Fruit fly (Drosophila melanogaster) whole organism, embryonic: Measurements from ENCODE around the gene CG2059.

Experiments used
- Bdp1 ChIP-seq: fragments of 200-800 bp; sonication (Bioruptor generic); optimal IDR thresholded peaks from 3 replicates; lab custom pipeline; 2016; ENCODE audit warnings: missing biosample characterization, missing genetic modification characterization
- CG10959 ChIP-seq: fragments of 200-800 bp; sonication (Bioruptor generic); IDR thresholded peaks from 2 replicates; pipeline ENCODE4 v1.3.6; 2022; ENCODE audit warnings: missing biosample characterization, missing genetic modification characterization
- CG12391 ChIP-seq: fragments of 200-800 bp; sonication (Bioruptor generic); optimal IDR thresholded peaks from 3 replicates; lab custom pipeline; 2018; ENCODE audit warnings: missing biosample characterization, mild to moderate bottlenecking, missing genetic modification characterization, moderate library complexity
- CG13287 ChIP-seq: fragments of 200-800 bp; sonication (Bioruptor generic); IDR thresholded peaks from 2 replicates; pipeline ENCODE4 v1.3.6; 2022; ENCODE audit warnings: missing biosample characterization, missing genetic modification characterization; ENCODE audit not compliant: partially characterized antibody
- CG17912 ChIP-seq: fragments of 200-800 bp; sonication (Bioruptor generic); optimal IDR thresholded peaks from 2 replicates; lab custom pipeline; 2018; ENCODE audit warnings: missing biosample characterization, mild to moderate bottlenecking, missing genetic modification characterization
- CG2678 ChIP-seq: fragments of 200-800 bp; sonication (Bioruptor generic); optimal IDR thresholded peaks from 3 replicates; lab custom pipeline; 2019; ENCODE audit warnings: missing biosample characterization, mild to moderate bottlenecking, missing genetic modification characterization, moderate library complexity
- CG2712 ChIP-seq: fragments of 200-800 bp; optimal IDR thresholded peaks from 3 replicates; lab custom pipeline; 2019; ENCODE audit warnings: missing biosample characterization, mild to moderate bottlenecking, missing genetic modification characterization, moderate library complexity
- CG34224 ChIP-seq: fragments of 200-800 bp; sonication (Bioruptor generic); IDR thresholded peaks from 3 replicates; pipeline ENCODE4 v1.3.6; 2022; ENCODE audit warnings: missing biosample characterization, missing genetic modification characterization; ENCODE audit not compliant: partially characterized antibody
- CG34422 ChIP-seq: fragments of 200-800 bp; sonication (Bioruptor generic); IDR thresholded peaks from 3 replicates; pipeline ENCODE4 v1.3.6; 2022; ENCODE audit warnings: missing biosample characterization, missing genetic modification characterization
- CG4404 ChIP-seq: fragments of 200-800 bp; sonication (Bioruptor generic); IDR thresholded peaks from 2 replicates; pipeline ENCODE4 v1.3.6; 2022; ENCODE audit warnings: missing biosample characterization, missing genetic modification characterization
- CG4424 ChIP-seq: fragments of 200-800 bp; sonication (Bioruptor generic); optimal IDR thresholded peaks from 3 replicates; lab custom pipeline; 2016; ENCODE audit warnings: missing biosample characterization, missing genetic modification characterization
- CG4730 ChIP-seq: fragments of 200-800 bp; sonication (Bioruptor generic); IDR thresholded peaks from 2 replicates; pipeline ENCODE4 v1.3.6; 2022; ENCODE audit warnings: missing biosample characterization, missing genetic modification characterization
- CG5180 ChIP-seq: fragments of 200-800 bp; sonication (Bioruptor generic); optimal IDR thresholded peaks from 3 replicates; lab custom pipeline; 2017; ENCODE audit warnings: missing biosample characterization, missing genetic modification characterization, mild to moderate bottlenecking, moderate library complexity, missing genetic modification reagents
- CG7372 ChIP-seq: fragments of 200-800 bp; sonication (Bioruptor generic); IDR thresholded peaks from 2 replicates; pipeline ENCODE4 v1.3.6; 2022; ENCODE audit warnings: missing biosample characterization, missing genetic modification characterization
- CG7928 ChIP-seq: fragments of 200-800 bp; sonication (Bioruptor generic); optimal IDR thresholded peaks from 2 replicates; lab custom pipeline; 2017; ENCODE audit warnings: missing biosample characterization, mild to moderate bottlenecking, missing genetic modification characterization
- CG8281 ChIP-seq: fragments of 200-800 bp; sonication (Bioruptor generic); optimal IDR thresholded peaks from 2 replicates; lab custom pipeline; 2018; ENCODE audit warnings: missing biosample characterization, mild to moderate bottlenecking, missing genetic modification characterization, moderate library complexity
- CG8290 ChIP-seq, 3 experiments: fragments of 200-800 bp; sonication (Bioruptor generic); optimal IDR thresholded peaks; 2 replicates each; lab custom pipeline; 2016 to 2019; ENCODE audit warnings: missing biosample characterization in 3 of 3, missing genetic modification characterization in 3 of 3, mild to moderate bottlenecking in 2 of 3, moderate library complexity in 1 of 3
- CG8388 ChIP-seq: fragments of 200-800 bp; sonication (Bioruptor generic); optimal IDR thresholded peaks from 2 replicates; lab custom pipeline; 2019; ENCODE audit warnings: missing biosample characterization, mild to moderate bottlenecking, missing genetic modification characterization, moderate library complexity
- CG9215 ChIP-seq: fragments of 200-800 bp; sonication (Bioruptor generic); IDR thresholded peaks from 2 replicates; pipeline ENCODE4 v1.3.6; 2022; ENCODE audit warnings: missing biosample characterization, missing genetic modification characterization
- CG9609 ChIP-seq: fragments of 200-800 bp; sonication (Bioruptor generic); optimal IDR thresholded peaks from 3 replicates; lab custom pipeline; 2016; ENCODE audit warnings: missing biosample characterization, missing genetic modification characterization
- Doc2 ChIP-seq: fragments of 200-800 bp; sonication (Bioruptor generic); IDR thresholded peaks from 2 replicates; pipeline ENCODE4 v1.3.6; 2022; ENCODE audit warnings: missing biosample characterization, missing genetic modification characterization
- HLH4C ChIP-seq: fragments of 200-800 bp; sonication (Bioruptor generic); IDR thresholded peaks from 3 replicates; pipeline ENCODE4 v1.3.6; 2022; ENCODE audit warnings: missing biosample characterization, missing genetic modification characterization; ENCODE audit not compliant: partially characterized antibody
- HLH54F ChIP-seq: fragments of 200-800 bp; sonication (Bioruptor generic); optimal IDR thresholded peaks from 3 replicates; lab custom pipeline; 2016; ENCODE audit warnings: missing biosample characterization, missing genetic modification characterization
- Hey ChIP-seq: fragments of 200-800 bp; sonication (Bioruptor generic); optimal IDR thresholded peaks from 3 replicates; lab custom pipeline; 2018; ENCODE audit warnings: missing biosample characterization, mild to moderate bottlenecking, missing genetic modification characterization
- Hr78 ChIP-seq, 2 experiments: fragments of 200-800 bp in 1 of 2; fragments of >200 bp in 1 of 2; sonication (Bioruptor generic) in 1 of 2; optimal IDR thresholded peaks; 2 replicates each; lab custom pipeline; 2017 to 2019; ENCODE audit warnings: missing biosample characterization in 2 of 2, missing genetic modification characterization in 2 of 2, mild to moderate bottlenecking in 1 of 2, moderate library complexity in 1 of 2
- Lpt ChIP-seq: fragments of >200 bp; optimal IDR thresholded peaks from 2 replicates; lab custom pipeline; 2018; ENCODE audit warnings: missing biosample characterization, missing genetic modification characterization
- Mes4 ChIP-seq: fragments of 200-800 bp; sonication (Bioruptor generic); optimal IDR thresholded peaks from 2 replicates; lab custom pipeline; 2016; ENCODE audit warnings: missing biosample characterization, missing genetic modification characterization
- Neu2 ChIP-seq: fragments of 200-800 bp; sonication (Bioruptor generic); optimal IDR thresholded peaks from 3 replicates; lab custom pipeline; 2016; ENCODE audit warnings: missing biosample characterization, missing genetic modification characterization, borderline replicate concordance
- Rx ChIP-seq: fragments of 200-800 bp; sonication (Bioruptor generic); IDR thresholded peaks from 2 replicates; pipeline ENCODE4 v1.3.6; 2022; ENCODE audit warnings: missing biosample characterization, missing genetic modification characterization
- ash1 ChIP-seq: fragments of 200-800 bp; sonication (Bioruptor generic); optimal IDR thresholded peaks from 2 replicates; lab custom pipeline; 2018; ENCODE audit warnings: missing biosample characterization, mild to moderate bottlenecking, missing genetic modification characterization
- fd3F ChIP-seq: fragments of 200-800 bp; sonication (Bioruptor generic); optimal IDR thresholded peaks from 2 replicates; lab custom pipeline; 2018; ENCODE audit warnings: missing biosample characterization, mild to moderate bottlenecking, missing genetic modification characterization, moderate library complexity
- hkb ChIP-seq, 2 experiments: fragments of 200-800 bp in 1 of 2; fragments of >200 bp in 1 of 2; sonication (Bioruptor generic) in 1 of 2; IDR thresholded peaks in 1 of 2; optimal IDR thresholded peaks in 1 of 2; 2 replicates each; pipeline versions ENCODE4 v1.3.6 to Lab custom; 2017 to 2022; ENCODE audit warnings: missing biosample characterization in 1 of 2, missing genetic modification characterization in 1 of 2
- jigr1 ChIP-seq: fragments of 200-800 bp; sonication (Bioruptor generic); IDR thresholded peaks from 3 replicates; pipeline ENCODE4 v1.3.6; 2022; ENCODE audit warnings: missing biosample characterization, missing genetic modification characterization
- kni ChIP-seq: fragments of 200-800 bp; sonication (Bioruptor generic); optimal IDR thresholded peaks from 3 replicates; lab custom pipeline; 2017; ENCODE audit warnings: mild to moderate bottlenecking, missing biosample characterization, missing genetic modification reagents, missing genetic modification characterization
- lilli ChIP-seq: fragments of 200-800 bp; sonication (Bioruptor generic); optimal IDR thresholded peaks from 3 replicates; lab custom pipeline; 2016; ENCODE audit warnings: missing biosample characterization, missing genetic modification characterization
- lov ChIP-seq, 2 experiments: fragments of 200-800 bp in 1 of 2; fragments of >200 bp in 1 of 2; sonication (Bioruptor generic) in 1 of 2; IDR thresholded peaks in 1 of 2; optimal IDR thresholded peaks in 1 of 2; 2 replicates in 1 of 2; 3 replicates in 1 of 2; pipeline versions ENCODE4 v1.3.6 to Lab custom; 2017 to 2022; ENCODE audit warnings: missing biosample characterization in 1 of 2, missing genetic modification characterization in 1 of 2
- nau ChIP-seq: fragments of 200-800 bp; sonication (Bioruptor generic); optimal IDR thresholded peaks from 3 replicates; lab custom pipeline; 2017; ENCODE audit warnings: missing biosample characterization, mild to moderate bottlenecking, missing genetic modification characterization, missing genetic modification reagents
- salm ChIP-seq: fragments of 200-800 bp; sonication (Bioruptor generic); optimal IDR thresholded peaks from 2 replicates; lab custom pipeline; 2018; ENCODE audit warnings: missing biosample characterization, mild to moderate bottlenecking, missing genetic modification characterization
- sens ChIP-seq: fragments of 200-800 bp; sonication (Bioruptor generic); peaks from one replicate; lab custom pipeline; 2016; ENCODE audit warnings: missing biosample characterization, missing genetic modification characterization
- sens-2 ChIP-seq: fragments of 200-800 bp; sonication (Bioruptor generic); IDR thresholded peaks from 2 replicates; pipeline ENCODE4 v1.3.6; 2022; ENCODE audit warnings: missing biosample characterization, missing genetic modification characterization
- stwl ChIP-seq: fragments of 200-800 bp; sonication (Bioruptor generic); optimal IDR thresholded peaks from 3 replicates; lab custom pipeline; 2018; ENCODE audit warnings: missing biosample characterization, mild to moderate bottlenecking, missing genetic modification characterization, moderate library complexity
- tin ChIP-seq: fragments of 200-800 bp; sonication (Bioruptor generic); optimal IDR thresholded peaks from 3 replicates; lab custom pipeline; 2016; ENCODE audit warnings: missing biosample characterization, missing genetic modification characterization
- tll ChIP-seq, 2 experiments: fragments of 200-800 bp in 1 of 2; fragments of >200 bp in 1 of 2; sonication (Bioruptor generic) in 1 of 2; optimal IDR thresholded peaks; 2 replicates each; lab custom pipeline; 2017 to 2019; ENCODE audit warnings: missing biosample characterization in 2 of 2, missing genetic modification characterization in 2 of 2, mild to moderate bottlenecking in 1 of 2, moderate library complexity in 1 of 2
- unpg ChIP-seq: fragments of 200-800 bp; sonication (Bioruptor generic); optimal IDR thresholded peaks from 3 replicates; lab custom pipeline; 2018; ENCODE audit warnings: missing biosample characterization, mild to moderate bottlenecking, missing genetic modification characterization, moderate library complexity
- vvl ChIP-seq: fragments of 200-800 bp; sonication (Bioruptor generic); IDR thresholded peaks from 2 replicates; pipeline ENCODE4 v1.3.6; 2022; ENCODE audit warnings: missing biosample characterization, missing genetic modification characterization

CG2059 gene

DNA sequence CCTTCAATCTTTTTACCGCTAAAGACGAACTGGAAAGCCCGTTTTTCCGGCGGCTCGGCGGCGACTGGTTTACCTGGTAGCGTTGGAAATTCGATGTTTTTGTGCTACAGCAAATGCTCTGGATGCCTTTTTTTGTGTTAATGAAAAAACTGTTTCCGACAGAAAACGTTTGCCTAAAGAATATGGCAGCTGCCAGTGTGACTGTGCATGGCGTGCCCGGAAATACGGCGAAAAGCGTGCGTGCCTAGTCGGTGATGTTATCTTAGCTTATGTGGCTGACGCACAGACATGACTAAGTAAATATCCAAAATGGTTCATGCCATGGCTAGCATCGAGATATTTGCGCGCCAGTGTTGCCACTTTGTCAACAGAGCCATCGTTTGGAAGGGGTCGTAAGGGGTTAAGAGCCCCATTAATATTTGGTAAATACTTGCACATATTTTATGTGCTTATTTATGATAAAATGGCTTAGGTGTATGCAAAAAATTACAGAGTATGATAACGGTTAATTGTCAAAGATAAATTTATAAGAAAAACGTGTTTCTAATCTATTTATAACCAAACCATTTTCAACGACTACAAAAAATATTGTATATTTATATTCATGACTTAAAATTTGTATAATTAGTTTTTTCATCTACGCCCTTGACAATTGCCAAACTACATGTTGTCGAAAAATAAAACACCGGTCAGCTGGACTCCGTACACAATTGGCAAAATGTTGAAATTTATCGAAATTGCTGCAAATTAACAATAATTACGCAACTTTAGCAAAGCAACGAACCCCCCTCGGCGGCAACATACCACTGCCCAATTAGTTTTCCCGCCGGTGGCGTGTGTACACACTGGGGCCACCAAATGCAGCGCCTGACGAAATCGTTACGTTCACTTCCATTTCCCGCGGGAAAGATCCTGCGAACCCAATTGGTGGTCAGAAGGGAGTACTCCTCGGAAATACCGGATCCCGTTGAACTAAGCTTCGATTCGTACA is at the start of gene CG2059 (continued):
- peak; percentile 53; the same call in 1 of the 2 replicates for TF ChIP-seq CG10959 (GFP tag; lab: Robert Waterston, UW)
- peak; percentile 41 for TF ChIP-seq Bdp1 (GFP tag; lab: Kevin White, UChicago)
- no peak for TF ChIP-seq tll (GFP tag; optimal IDR thresholded peaks at IDR 0.05; lab: Kevin White, UChicago)
- peak; percentile 52 for TF ChIP-seq CG13287
- TF ChIP-seq CG17912 (GFP tag; lab: Kevin White, UChicago): peak; percentile 63
- peak; percentile 27 for TF ChIP-seq Mes4 (GFP tag; lab: Kevin White, UChicago)
- TF ChIP-seq CG8388 (GFP tag; lab: Kevin White, UChicago): no peak
- peak; percentile 33; the same call in 1 of the 2 replicates for TF ChIP-seq CG9215 (GFP tag; lab: Robert Waterston, UW)
- TF ChIP-seq Hey: peak; percentile 21
- TF ChIP-seq jigr1 (GFP tag; lab: Robert Waterston, UW): no peak
- peak; percentile 13; the same call in 2 of the 3 replicates for TF ChIP-seq CG34422 (GFP tag; lab: Robert Waterston, UW)
- TF ChIP-seq fd3F (GFP tag; lab: Kevin White, UChicago): no peak
- TF ChIP-seq stwl (tag; lab: Kevin White, UChicago): peak; percentile 49
- TF ChIP-seq salm (tag; lab: Kevin White, UChicago): no peak
- no peak for TF ChIP-seq sens-2 (GFP tag; lab: Robert Waterston, UW)
- peak; percentile 53 for TF ChIP-seq CG2712 (tag; lab: Kevin White, UChicago)
- TF ChIP-seq Neu2 (GFP tag; lab: Kevin White, UChicago): no peak
- TF ChIP-seq sens (GFP tag; lab: Kevin White, UChicago): peak; percentile 63
- no peak for TF ChIP-seq CG5180 (GFP tag; lab: Kevin White, UChicago)
- peak; percentile 53 for TF ChIP-seq CG7928 (GFP tag; lab: Kevin White, UChicago)
- peak; percentile 38 for TF ChIP-seq HLH54F (GFP tag; lab: Kevin White, UChicago)
- 0 out of 2 replicates have a peak, but pooled peaks have one; percentile 8 for TF ChIP-seq CG4730 (GFP tag; lab: Robert Waterston, UW)
- peak; percentile 45; the same call in 1 of the 2 replicates for TF ChIP-seq Rx (GFP tag; lab: Robert Waterston, UW)
- no peak for TF ChIP-seq Lpt (GFP tag; lab: Kevin White, UChicago)
- no peak for TF ChIP-seq unpg (GFP tag; lab: Kevin White, UChicago)
- no peak for TF ChIP-seq nau (GFP tag; lab: Kevin White, UChicago)
- TF ChIP-seq CG4404 (GFP tag; lab: Robert Waterston, UW): peak; percentile 32
- no peak for TF ChIP-seq Doc2 (GFP tag; lab: Robert Waterston, UW)
- peak; percentile 52 for TF ChIP-seq CG12391
- TF ChIP-seq Hr78 (GFP tag; optimal IDR thresholded peaks at IDR 0.05; lab: Kevin White, UChicago): no peak
- TF ChIP-seq lilli: peak; percentile 48
- peak; percentile 13 for TF ChIP-seq CG4424 (GFP tag; lab: Kevin White, UChicago)
- peak; percentile 23 for TF ChIP-seq ash1 (GFP tag; lab: Kevin White, UChicago)
- no peak for TF ChIP-seq CG8290 (GFP tag; optimal IDR thresholded peaks at IDR 0.05; lab: Kevin White, UChicago)
- TF ChIP-seq CG8290 (tag; optimal IDR thresholded peaks at IDR 0.05; lab: Kevin White, UChicago): peak in 1 of 2 experiments; percentile 94
- peak; percentile 10 for TF ChIP-seq tin (GFP tag; lab: Kevin White, UChicago)
- TF ChIP-seq kni (GFP tag; lab: Kevin White, UChicago): peak; percentile 22
- TF ChIP-seq CG2678 (tag; lab: Kevin White, UChicago): peak; percentile 50
- TF ChIP-seq vvl (GFP tag; lab: Robert Waterston, UW): peak; percentile 72
- peak; percentile 48 for TF ChIP-seq CG9609 (GFP tag; lab: Kevin White, UChicago)
- 0 out of 3 replicates have a peak, but pooled peaks have one; percentile 23 for TF ChIP-seq HLH4C (GFP tag; lab: Robert Waterston, UW)
- no peak for TF ChIP-seq CG34224 (GFP tag; lab: Robert Waterston, UW)
- peak; percentile 42; the same call in 1 of the 2 replicates for TF ChIP-seq CG7372 (GFP tag; lab: Robert Waterston, UW)
- TF ChIP-seq hkb (optimal IDR thresholded peaks at IDR 0.05; lab: Kevin White, UChicago): no peak
- TF ChIP-seq hkb (GFP tag; IDR thresholded peaks at IDR 0.05; lab: Robert Waterston, UW): peak; percentile 32; the same call in 1 of the 2 replicates
- TF ChIP-seq lov (optimal IDR thresholded peaks at IDR 0.05; lab: Kevin White, UChicago): no peak
- peak; percentile 68; the same call in 1 of the 3 replicates for TF ChIP-seq lov (GFP tag; IDR thresholded peaks at IDR 0.05; lab: Robert Waterston, UW)
- no peak for TF ChIP-seq CG8281
